Worm (Caenorhabditis elegans) whole organism, early embryonic: ENCODE results near the gene lit-1.

Source experiments
- B0310.2 ChIP-seq: sonication (generic microtip); optimal IDR thresholded peaks from 2 replicates; lab custom pipeline; 2016; ENCODE audit warnings: mild to moderate bottlenecking, missing genetic modification characterization, missing compliant biosample characterization
- F13C5.2 ChIP-seq: sonication (generic microtip); optimal IDR thresholded peaks from 2 replicates; lab custom pipeline; 2017; ENCODE audit warnings: mild to moderate bottlenecking, missing genetic modification characterization, inconsistent platforms, missing compliant biosample characterization
- aly-1 ChIP-seq: sonication (generic microtip); optimal IDR thresholded peaks from 2 replicates; lab custom pipeline; 2016; ENCODE audit warnings: missing genetic modification characterization, missing compliant biosample characterization
- ama-1 ChIP-seq: fragments of 150-350 bp; optimal IDR thresholded peaks from 2 replicates; lab custom pipeline; 2014
- ceh-13 ChIP-seq: fragments of 200-800 bp; sonication (Bioruptor generic); optimal IDR thresholded peaks from 2 replicates; lab custom pipeline; 2018; ENCODE audit warnings: mild to moderate bottlenecking, missing genetic modification characterization, missing compliant biosample characterization
- ceh-36 ChIP-seq: sonication (generic microtip); optimal IDR thresholded peaks from 2 replicates; lab custom pipeline; 2016; ENCODE audit warnings: missing genetic modification characterization, inconsistent platforms, missing compliant biosample characterization
- ets-7 ChIP-seq: sonication (generic microtip); optimal IDR thresholded peaks from 2 replicates; lab custom pipeline; 2016; ENCODE audit warnings: missing genotype, missing genetic modification characterization, missing compliant biosample characterization
- flt-1 ChIP-seq: fragments of 200-800 bp; sonication (Bioruptor generic); IDR thresholded peaks from 2 replicates; pipeline ENCODE4 v1.3.6; 2022; ENCODE audit warnings: missing genetic modification characterization, missing compliant biosample characterization
- hmbx-1 ChIP-seq: sonication (generic microtip); optimal IDR thresholded peaks from 2 replicates; lab custom pipeline; 2016; ENCODE audit warnings: mild to moderate bottlenecking, missing genetic modification characterization, missing compliant biosample characterization
- hmg-4 ChIP-seq: fragments of 200-800 bp; sonication (Bioruptor generic); optimal IDR thresholded peaks from 2 replicates; lab custom pipeline; 2018; ENCODE audit warnings: mild to moderate bottlenecking, missing genetic modification characterization, missing compliant biosample characterization
- hnd-1 ChIP-seq: sonication (generic microtip); optimal IDR thresholded peaks from 2 replicates; lab custom pipeline; 2016; ENCODE audit warnings: missing genetic modification characterization, missing compliant biosample characterization
- pes-1 ChIP-seq: fragments of 200-800 bp; sonication (Bioruptor generic); IDR thresholded peaks from 2 replicates; pipeline ENCODE4 v1.3.6; 2022; ENCODE audit warnings: missing genetic modification reagents, missing genetic modification characterization, missing compliant biosample characterization
- scrt-1 ChIP-seq: fragments of 200-800 bp; sonication (Bioruptor generic); IDR thresholded peaks from 2 replicates; pipeline ENCODE4 v1.3.6; 2022; ENCODE audit warnings: missing genetic modification characterization, missing compliant biosample characterization
- sea-1 ChIP-seq: fragments of 200-800 bp; sonication (Bioruptor generic); conservative IDR thresholded peaks from 2 replicates; pipeline ENCODE4 v1.3.6; 2022; ENCODE audit warnings: missing genetic modification characterization, missing compliant biosample characterization
- tbx-11 ChIP-seq: fragments of 200-800 bp; sonication (Bioruptor generic); IDR thresholded peaks from 2 replicates; pipeline ENCODE4 v1.3.6; 2022; ENCODE audit warnings: missing genetic modification characterization, missing compliant biosample characterization
- tbx-37 ChIP-seq: fragments of 200-800 bp; sonication (Bioruptor generic); conservative IDR thresholded peaks from 2 replicates; pipeline ENCODE4 v1.3.6; 2022; ENCODE audit warnings: missing genetic modification reagents, missing genetic modification characterization, missing compliant biosample characterization
- tra-4 ChIP-seq: sonication (generic microtip); optimal IDR thresholded peaks from 2 replicates; lab custom pipeline; 2017; ENCODE audit warnings: missing genetic modification characterization, missing compliant biosample characterization

The lit-1 gene

ce11 chrIII:13771145-13771544 is 69.4 kb downstream of the lit-1 start, which contains the start of the genes cyk-4 and pdr-1:
TSS of gene cyk-4 (minus strand) at chrIII:13771224.
TSS of gene pdr-1 (plus strand) at chrIII:13771513.
- no peak for TF ChIP-seq hnd-1 (tag; lab: Kevin White, UChicago)
- TF ChIP-seq ets-7 (tag; lab: Kevin White, UChicago): no peak
- TF ChIP-seq pes-1 (GFP tag; lab: Robert Waterston, UW): no peak
- TF ChIP-seq hmg-4 (GFP tag; lab: Kevin White, UChicago): no peak
- TF ChIP-seq sea-1: no peak
- no peak for TF ChIP-seq tra-4 (tag; lab: Kevin White, UChicago)
- no peak for TF ChIP-seq F13C5.2 (tag; lab: Kevin White, UChicago)
- no peak for TF ChIP-seq scrt-1 (GFP tag; lab: Robert Waterston, UW)
- no peak for TF ChIP-seq aly-1 (tag; lab: Kevin White, UChicago)
- TF ChIP-seq ceh-36: no peak
- TF ChIP-seq tbx-37 (GFP tag; lab: Robert Waterston, UW): no peak
- no peak for TF ChIP-seq tbx-11 (GFP tag; lab: Robert Waterston, UW)
- TF ChIP-seq B0310.2: no peak
- no peak for TF ChIP-seq hmbx-1 (tag; lab: Kevin White, UChicago)
- no peak for TF ChIP-seq ama-1
- TF ChIP-seq ceh-13 (GFP tag; lab: Kevin White, UChicago): no peak
- no peak for TF ChIP-seq flt-1 (GFP tag; lab: Robert Waterston, UW)

- TF ChIP-seq ceh-36 (no peak), hmg-4 (GFP tag; lab: Kevin White, UChicago) (no peak), scrt-1 (GFP tag; lab: Robert Waterston, UW) (no peak), F13C5.2 (tag; lab: Kevin White, UChicago) (no peak), aly-1 (tag; lab: Kevin White, UChicago) (no peak), ama-1 (no peak), tbx-37 (GFP tag; lab: Robert Waterston, UW) (no peak), B0310.2 (no peak), flt-1 (GFP tag; lab: Robert Waterston, UW) (no peak), sea-1 (no peak), ets-7 (tag; lab: Kevin White, UChicago) (no peak), tra-4 (tag; lab: Kevin White, UChicago) (no peak), ceh-13 (GFP tag; lab: Kevin White, UChicago) (no peak), hmbx-1 (tag; lab: Kevin White, UChicago) (no peak), tbx-11 (GFP tag; lab: Robert Waterston, UW) (no peak), hnd-1 (tag; lab: Kevin White, UChicago) (no peak), pes-1 (GFP tag; lab: Robert Waterston, UW) (no peak)
These were observed 71.1 kb downstream of the lit-1 start, which contains the start of gene mdt-29 for ce11 chrIII:13772876-13773275. TSS of gene mdt-29 (plus strand) at chrIII:13773176.
